Worm (Caenorhabditis elegans): ENCODE measurements around the gene pde-12.

The pde-12 gene

DNA sequence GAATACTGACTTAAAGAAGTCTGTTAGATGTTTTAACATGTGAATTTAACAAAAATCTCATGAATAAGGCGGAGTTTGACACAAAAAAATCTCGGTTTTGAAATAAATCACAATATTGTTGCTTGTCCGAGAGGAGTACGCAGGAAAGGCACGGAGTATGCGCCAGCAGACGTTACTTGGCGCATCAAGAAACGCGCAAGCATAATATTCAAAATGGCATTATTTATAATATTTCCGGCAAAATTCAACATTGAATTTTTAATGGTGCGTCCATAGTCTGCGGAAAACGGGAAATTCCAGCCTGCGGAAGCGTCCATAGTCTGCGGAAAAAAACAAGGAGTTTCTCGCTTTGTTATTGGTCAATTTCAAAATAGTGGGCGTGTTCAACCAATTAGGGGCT is at the start of gene pde-12:
TSS of gene pde-12 (minus strand) at position 148 of the 400 bp plus-strand sequence.
- no peak for TF ChIP-seq egl-18 (GFP tag; IDR thresholded peaks at IDR 0.05)
- TF ChIP-seq hlh-26 (GFP tag; conservative IDR thresholded peaks at IDR 0.05), result no peak
- TF ChIP-seq lsl-1 (GFP tag; optimal IDR thresholded peaks at IDR 0.05), result peak; percentile 52
- TF ChIP-seq Y53G8AR.9 (GFP tag; conservative IDR thresholded peaks at IDR 0.05), result peak; percentile 92
- TF ChIP-seq aptf-3 (GFP tag; IDR thresholded peaks at IDR 0.05), result no peak
- TF ChIP-seq nfya-1 (tag; optimal IDR thresholded peaks at IDR 0.05; ENCODE audit: borderline replicate concordance, insufficient read depth), result no peak
- TF ChIP-seq snpc-1.1 (tag; optimal IDR thresholded peaks at IDR 0.05; ENCODE audit: insufficient read depth), result no peak
- TF ChIP-seq hmg-1.2 (GFP tag; IDR thresholded peaks at IDR 0.05), result peak; percentile 51
- TF ChIP-seq rec-8 (tag; optimal IDR thresholded peaks at IDR 0.05), result no peak
- no peak for TF ChIP-seq Y56A3A.18 (GFP tag; IDR thresholded peaks at IDR 0.05)
- TF ChIP-seq F39B2.1 (GFP tag; IDR thresholded peaks at IDR 0.05), result 0 out of 2 replicates have a peak, but pooled peaks have one; percentile 27
- TF ChIP-seq ZK185.1 (tag; optimal IDR thresholded peaks at IDR 0.05; ENCODE audit: poor library complexity, severe bottlenecking), result peak; percentile 79
- no peak for TF ChIP-seq let-526 (GFP tag; IDR thresholded peaks at IDR 0.05)
- TF ChIP-seq efl-1 (GFP tag; optimal IDR thresholded peaks at IDR 0.05), result peak; percentile 19
- TF ChIP-seq Y79H2A.3 (GFP tag; conservative IDR thresholded peaks at IDR 0.05), result no peak
- TF ChIP-seq ceh-40 (GFP tag; IDR thresholded peaks at IDR 0.05), result no peak
- no peak for TF ChIP-seq akir-1 (GFP tag; optimal IDR thresholded peaks at IDR 0.05)
- TF ChIP-seq F22D6.2 (tag; optimal IDR thresholded peaks at IDR 0.05), result peak; percentile 36
- TF ChIP-seq dox-1 (GFP tag; IDR thresholded peaks at IDR 0.05), result no peak
- TF ChIP-seq die-1 (tag; optimal IDR thresholded peaks at IDR 0.05), result no peak
- no peak for TF ChIP-seq C17E4.6 (GFP tag; IDR thresholded peaks at IDR 0.05)
- TF ChIP-seq tlf-1 (GFP tag; optimal IDR thresholded peaks at IDR 0.05), result peak; percentile 63
- peak; percentile 52 for TF ChIP-seq tbp1 (GFP tag; optimal IDR thresholded peaks at IDR 0.05)
- peak; percentile 25 for TF ChIP-seq snpc-1.3 (tag; optimal IDR thresholded peaks at IDR 0.05; ENCODE audit: insufficient read depth)
- no peak for TF ChIP-seq F55B11.4 (tag; optimal IDR thresholded peaks at IDR 0.05; ENCODE audit: borderline replicate concordance, insufficient read depth)
- TF ChIP-seq pha-4 (tag; optimal IDR thresholded peaks at IDR 0.05), result no peak
- TF ChIP-seq nfyb-1 (GFP tag; IDR thresholded peaks at IDR 0.05), result peak; percentile 95
- TF ChIP-seq chd-7 (tag; optimal IDR thresholded peaks at IDR 0.05), result no peak
- no peak for TF ChIP-seq F57A8.1 (GFP tag; optimal IDR thresholded peaks at IDR 0.05)
- no peak for TF ChIP-seq madf-3 (GFP tag; IDR thresholded peaks at IDR 0.05)
- no peak for TF ChIP-seq cebp-1 (GFP tag; IDR thresholded peaks at IDR 0.05)
- TF ChIP-seq cebp-1 (tag; optimal IDR thresholded peaks at IDR 0.05), result peak; percentile 77
- TF ChIP-seq T07F8.4 (tag; optimal IDR thresholded peaks at IDR 0.05), result no peak
- TF ChIP-seq dpff-1 (tag; optimal IDR thresholded peaks at IDR 0.05), result no peak
- TF ChIP-seq T26A5.8 (tag; optimal IDR thresholded peaks at IDR 0.05), result no peak
- TF ChIP-seq ceh-100 (GFP tag; IDR thresholded peaks at IDR 0.05), result peak; percentile 82
- TF ChIP-seq gei-17 (GFP tag; optimal IDR thresholded peaks at IDR 0.05), result no peak
- TF ChIP-seq egrh-3 (GFP tag; IDR thresholded peaks at IDR 0.05), result no peak
- TF ChIP-seq hmg-20 (GFP tag; IDR thresholded peaks at IDR 0.05), result peak; percentile 75; the same call in 1 of the 2 replicates
- TF ChIP-seq B0035.1 (tag; optimal IDR thresholded peaks at IDR 0.05), result no peak
- TF ChIP-seq Y95B8A.8 (GFP tag; IDR thresholded peaks at IDR 0.05), result 0 out of 2 replicates have a peak, but pooled peaks have one; percentile 52
- TF ChIP-seq ccch-3 (GFP tag; optimal IDR thresholded peaks at IDR 0.05), result no peak
- TF ChIP-seq xnd-1 (tag; optimal IDR thresholded peaks at IDR 0.05), result peak; percentile 31
- no peak for TF ChIP-seq ztf-28 (GFP tag; IDR thresholded peaks at IDR 0.05)
- TF ChIP-seq B0019.2 (GFP tag; conservative IDR thresholded peaks at IDR 0.05), result no peak
- no peak; the same call in 1 of the 2 replicates for TF ChIP-seq K11D2.4 (GFP tag; IDR thresholded peaks at IDR 0.05)
- no peak for TF ChIP-seq bed-1 (GFP tag; IDR thresholded peaks at IDR 0.05)
- peak in 1 of 3 experiments; percentile 88 for TF ChIP-seq lin-35 (GFP tag; optimal IDR thresholded peaks at IDR 0.05)

Data from whole organism, young adult.